Worm (Caenorhabditis elegans) whole organism, L4/young adult: ENCODE data around the gene nmur-2.

Experiments used
- W03F9.2 ChIP-seq: fragments of 150-350 bp; optimal IDR thresholded peaks from 2 replicates; lab custom pipeline; 2014; ENCODE audit warnings: missing biosample characterization, missing genetic modification characterization
- dao-5 ChIP-seq: sonication (generic microtip); optimal IDR thresholded peaks from 2 replicates; lab custom pipeline; 2016; ENCODE audit warnings: missing genotype, missing genetic modification characterization, moderate library complexity, missing compliant biosample characterization
- him-1 ChIP-seq: sonication (generic microtip); optimal IDR thresholded peaks from 2 replicates; lab custom pipeline; 2016; ENCODE audit warnings: missing genotype, missing genetic modification reagents, missing genetic modification characterization, missing compliant biosample characterization

The nmur-2 gene

DNA sequence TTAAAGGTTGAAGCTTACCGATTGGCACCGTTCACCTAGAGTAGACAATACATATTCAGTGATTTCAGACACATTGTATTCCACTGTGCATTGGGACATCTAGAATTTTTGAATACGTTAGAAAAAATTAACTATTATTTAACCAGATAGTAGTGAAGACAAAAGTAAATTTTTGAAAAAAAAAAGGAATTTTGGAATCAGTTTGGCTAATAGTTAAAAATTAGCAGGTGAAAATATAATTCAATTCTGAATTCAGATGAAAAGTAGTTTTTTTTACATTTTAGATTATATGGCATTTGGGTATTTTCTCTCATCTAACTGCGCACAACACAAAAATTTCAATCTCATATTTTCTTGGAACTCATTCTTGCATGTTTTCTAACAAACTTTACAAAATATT lies at the start of gene nmur-2:
TSS of gene nmur-2 (minus strand) at position 101 of the 400 bp plus-strand sequence.
- TF ChIP-seq him-1 (tag; lab: Kevin White, UChicago), result no peak
- TF ChIP-seq dao-5 (tag; lab: Kevin White, UChicago), result no peak
- TF ChIP-seq W03F9.2, result no peak

DNA sequence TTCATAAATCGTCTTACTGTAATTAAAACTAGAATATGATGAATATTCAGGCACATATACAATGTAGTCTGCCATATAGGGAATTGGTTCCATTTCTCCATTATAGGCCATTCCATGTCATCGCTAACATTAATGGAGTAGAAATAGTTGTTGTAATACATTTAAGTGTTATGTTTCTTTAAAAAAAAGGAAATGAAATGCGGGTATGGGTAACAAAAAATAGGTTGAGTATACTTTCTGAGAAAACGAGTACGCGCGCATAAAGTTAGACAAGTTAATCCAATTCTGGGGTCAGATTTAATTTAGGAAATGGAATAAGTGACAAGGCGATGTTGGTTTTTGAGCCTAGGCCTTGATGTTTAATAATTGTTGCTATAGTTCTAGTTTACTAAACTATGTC lies 48.9 kb upstream of the nmur-2 start, which contains the start of gene T01D1.7:
TSS of gene T01D1.7 (minus strand) at position 101 of the 400 bp plus-strand sequence.
- TF ChIP-seq W03F9.2, result no peak
- TF ChIP-seq dao-5 (tag; lab: Kevin White, UChicago), result no peak
- TF ChIP-seq him-1 (tag; lab: Kevin White, UChicago), result no peak

DNA sequence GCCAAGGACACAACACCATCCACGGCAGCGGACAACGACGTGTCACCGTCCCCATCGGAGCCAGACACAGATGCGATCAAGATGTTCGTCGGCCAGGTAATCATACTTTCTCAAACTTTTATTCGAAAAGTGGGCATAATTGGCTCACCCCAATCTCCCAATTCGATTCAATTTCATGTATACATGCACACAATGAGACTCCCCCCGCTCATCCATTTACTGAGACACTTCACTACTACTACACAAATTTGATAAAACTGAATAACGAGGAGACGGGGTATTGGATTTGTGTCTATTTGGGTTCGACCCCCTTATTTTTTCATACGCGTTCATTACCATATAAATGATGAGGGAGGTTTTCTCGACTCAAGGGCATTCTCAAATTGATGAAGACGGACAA lies 38.4 kb upstream of the nmur-2 start:
- TF ChIP-seq dao-5 (tag; lab: Kevin White, UChicago), result no peak
- TF ChIP-seq him-1 (tag; lab: Kevin White, UChicago), result no peak
- no peak for TF ChIP-seq W03F9.2

DNA sequence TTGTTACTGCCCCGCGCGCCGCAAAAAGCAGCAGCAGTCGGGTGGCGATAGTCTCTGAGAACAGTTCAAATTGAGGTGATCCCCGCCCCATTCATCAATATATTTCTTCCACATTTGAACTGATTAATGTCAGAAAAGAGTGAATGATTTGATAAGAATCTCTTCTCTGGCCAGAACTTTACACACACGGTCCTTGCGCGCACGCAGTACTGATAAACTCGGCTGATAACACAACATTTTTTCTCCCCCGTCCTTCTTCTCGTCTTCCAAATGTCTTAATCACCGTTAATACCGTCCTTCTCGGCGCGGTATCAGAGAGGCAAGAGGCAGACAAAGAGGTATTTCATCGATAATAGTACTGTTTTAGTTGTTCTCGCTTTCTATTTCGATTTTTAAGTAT lies 37.4 kb upstream of the nmur-2 start, which contains the start of gene etr-1:
TSS of gene etr-1 (plus strand) at position 193 of the 400 bp plus-strand sequence.
- no peak for TF ChIP-seq him-1 (tag; lab: Kevin White, UChicago)
- no peak for TF ChIP-seq W03F9.2
- no peak for TF ChIP-seq dao-5 (tag; lab: Kevin White, UChicago)

DNA sequence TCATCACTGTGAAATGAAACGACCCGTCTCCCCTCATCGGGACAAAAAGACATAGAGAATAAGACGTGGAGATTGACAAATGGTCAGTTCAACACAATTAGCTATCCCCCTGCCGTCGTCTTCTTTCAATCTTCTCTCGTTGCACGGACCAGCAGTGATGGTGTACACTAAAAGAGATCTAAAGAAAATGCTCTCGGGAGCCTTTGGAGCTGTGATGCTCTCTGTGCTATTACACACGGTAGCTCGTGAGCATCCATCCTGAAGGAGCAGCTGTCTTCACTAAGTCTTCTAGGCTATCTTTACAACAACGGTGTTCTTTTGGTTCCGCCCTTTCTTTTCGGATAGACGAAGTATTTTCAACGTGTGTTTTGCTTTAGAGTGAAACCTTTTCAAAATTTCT lies 36.5 kb upstream of the nmur-2 start:
- TF ChIP-seq him-1 (tag; lab: Kevin White, UChicago), result no peak
- TF ChIP-seq W03F9.2, result no peak
- TF ChIP-seq dao-5 (tag; lab: Kevin White, UChicago), result no peak

DNA sequence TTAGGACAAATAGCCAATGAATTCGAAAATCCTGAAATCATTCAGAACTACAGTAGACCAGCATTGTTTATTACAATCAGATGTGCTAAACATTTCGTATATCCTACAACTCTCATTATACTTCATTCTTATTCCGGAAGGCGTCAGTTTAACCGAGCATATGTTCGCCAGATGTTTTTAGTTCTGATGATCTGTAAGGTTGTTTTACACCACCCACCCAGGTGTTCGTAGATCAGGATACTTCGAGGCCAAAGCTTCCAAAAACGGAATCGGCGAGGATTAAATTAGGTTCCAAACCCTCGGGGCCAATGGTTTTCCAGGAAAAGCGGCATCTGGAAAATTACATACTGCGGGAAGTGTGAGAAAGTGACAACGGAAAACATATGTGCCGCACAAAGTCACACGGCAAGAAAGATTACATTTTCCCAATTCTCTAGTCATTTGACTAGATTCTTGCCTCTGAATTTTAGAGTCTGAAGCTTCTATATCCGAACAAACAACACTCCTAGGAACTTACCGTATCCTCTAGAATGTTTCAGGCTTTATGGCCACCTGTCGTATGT lies 35.8 kb upstream of the nmur-2 start:
- no peak for TF ChIP-seq W03F9.2
- no peak for TF ChIP-seq him-1 (tag; lab: Kevin White, UChicago)
- no peak for TF ChIP-seq dao-5 (tag; lab: Kevin White, UChicago)

DNA sequence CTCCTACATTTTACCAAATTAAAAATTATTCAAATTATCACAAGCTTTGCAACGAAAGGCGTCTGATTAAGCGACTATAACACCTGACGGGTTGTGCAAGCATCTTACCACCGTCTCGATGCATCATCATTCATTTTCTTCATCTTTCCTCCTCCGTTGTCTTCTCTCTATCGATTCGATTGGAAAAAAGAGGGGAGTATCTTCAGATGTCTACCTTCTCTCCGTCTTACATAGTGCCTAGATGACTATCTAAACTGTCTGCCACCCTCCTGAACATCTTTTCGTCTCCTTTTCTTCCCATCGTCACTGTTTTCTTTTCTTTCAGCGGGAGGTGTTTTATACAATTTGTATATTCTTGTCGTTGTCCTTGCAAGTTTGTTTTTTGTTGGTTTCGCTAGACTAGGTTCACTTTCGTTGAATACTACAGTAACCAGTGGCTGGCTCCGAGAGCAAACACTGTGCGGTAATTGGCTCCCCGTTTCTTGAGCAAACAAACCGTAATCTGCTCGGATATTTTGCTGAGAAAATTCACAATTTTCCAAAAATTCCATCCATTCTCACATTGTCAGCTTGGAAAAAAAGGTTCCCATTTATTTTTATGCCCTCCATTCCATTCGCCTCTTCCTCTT lies 34.6 kb upstream of the nmur-2 start:
- TF ChIP-seq dao-5 (tag; lab: Kevin White, UChicago) (no peak), W03F9.2 (peak; percentile 3)

DNA sequence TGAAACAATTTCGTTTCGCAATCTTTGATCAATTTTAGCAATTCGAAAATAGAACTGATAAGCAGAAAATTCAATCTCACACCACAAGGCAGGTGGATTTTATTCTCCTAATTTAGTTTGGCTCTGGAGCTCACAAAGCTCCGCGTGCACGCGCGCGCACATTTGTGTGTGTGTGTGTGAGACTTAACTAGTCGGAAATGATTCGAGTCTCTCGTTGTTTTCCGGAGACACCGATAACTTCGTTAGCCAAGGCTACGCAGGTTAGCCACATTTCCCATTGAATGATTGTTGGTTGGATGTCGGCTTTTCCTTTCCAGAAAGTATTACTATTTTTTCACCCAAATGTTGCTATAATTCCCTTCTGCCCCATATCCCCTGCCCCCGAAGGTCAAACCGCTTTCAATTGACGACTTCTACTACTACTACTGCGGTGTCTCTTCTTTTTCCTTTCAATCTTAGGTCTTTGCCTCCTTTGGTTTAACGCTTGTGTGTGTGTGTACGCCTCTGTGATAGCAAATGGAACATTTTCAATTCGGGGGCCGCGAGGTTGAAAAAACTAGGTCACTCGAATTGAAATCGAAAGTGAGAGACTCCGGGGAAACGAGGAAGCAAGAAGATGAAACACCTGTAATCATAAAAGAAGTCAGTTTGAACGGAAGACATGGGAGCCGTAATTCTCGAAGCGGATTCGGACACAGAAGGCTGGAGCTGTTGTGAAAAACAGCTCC lies 33.4 kb upstream of the nmur-2 start:
- TF ChIP-seq him-1 (tag; lab: Kevin White, UChicago) (no peak), dao-5 (tag; lab: Kevin White, UChicago) (no peak), W03F9.2 (no peak)

DNA sequence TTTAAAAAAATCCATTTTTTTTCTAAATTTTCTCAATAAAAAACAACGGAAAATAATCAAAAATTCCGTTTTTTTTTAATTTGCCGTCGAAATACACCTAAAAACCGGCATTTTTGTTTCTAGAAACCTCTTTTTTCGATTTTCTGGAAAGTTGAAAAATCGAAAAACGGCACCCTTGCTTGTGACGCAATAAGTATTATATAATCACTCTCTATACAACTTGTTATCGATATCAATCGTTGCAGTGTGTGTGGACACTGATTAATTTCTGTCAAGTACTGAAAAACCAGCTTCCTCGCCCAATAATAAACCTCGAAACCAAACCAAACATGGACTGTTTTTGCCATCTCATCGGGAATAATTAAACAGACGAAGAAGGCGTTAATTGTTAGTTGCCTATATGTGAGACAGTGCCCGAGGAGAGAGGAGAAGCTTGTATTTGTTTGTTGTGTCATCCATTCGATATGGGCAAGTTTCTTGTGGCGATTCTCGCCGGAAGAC lies 32.2 kb upstream of the nmur-2 start:
- TF ChIP-seq dao-5 (tag; lab: Kevin White, UChicago) (no peak), him-1 (tag; lab: Kevin White, UChicago) (no peak), W03F9.2 (no peak)

DNA sequence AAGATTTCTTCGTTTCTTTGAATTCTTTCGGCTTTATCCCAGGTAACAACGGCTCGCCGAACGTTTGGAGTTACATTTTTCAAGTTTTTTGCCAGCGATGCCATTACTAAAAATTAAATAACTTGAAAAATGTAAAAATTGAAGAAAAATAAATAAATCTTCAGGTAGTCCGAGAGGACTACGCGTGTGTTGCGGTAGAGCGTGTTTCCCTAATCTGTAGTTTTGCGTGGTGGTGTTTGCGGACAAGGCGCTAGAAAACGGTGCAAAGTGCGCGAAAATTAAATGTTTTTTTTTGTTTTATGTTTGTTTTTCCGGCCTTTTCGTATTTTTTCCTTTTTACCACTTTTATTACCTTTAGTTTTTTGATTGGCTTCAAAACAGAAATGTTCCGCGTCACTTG lies 31.1 kb upstream of the nmur-2 start, which contains the start of gene mrpl-28:
TSS of gene mrpl-28 (minus strand) at position 106 of the 400 bp plus-strand sequence.
- TF ChIP-seq dao-5 (tag; lab: Kevin White, UChicago), result no peak
- peak; percentile 73 for TF ChIP-seq him-1 (tag; lab: Kevin White, UChicago)
- TF ChIP-seq W03F9.2, result peak; percentile 90

DNA sequence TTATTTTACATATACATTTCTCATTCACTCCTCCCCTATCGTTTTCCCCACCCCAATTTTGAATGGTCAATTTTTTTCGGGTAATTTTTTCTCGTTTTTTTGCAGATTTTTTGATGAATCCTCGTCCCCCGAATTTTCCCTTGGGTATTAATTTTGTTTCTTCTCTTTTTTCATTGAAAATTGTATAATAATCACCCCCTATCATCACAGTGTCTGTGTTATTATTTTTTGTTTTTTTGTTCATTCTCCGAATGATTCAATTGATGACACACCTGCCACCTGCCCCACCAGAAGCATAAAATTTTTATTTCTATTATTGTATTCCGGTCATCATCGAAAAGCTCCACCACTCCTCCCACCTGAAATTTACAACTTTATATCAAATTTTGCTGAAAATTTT lies 27.5 kb upstream of the nmur-2 start, which contains the start of gene T25D3.3:
TSS of gene T25D3.3 (plus strand) at position 301 of the 400 bp plus-strand sequence.
- TF ChIP-seq him-1 (tag; lab: Kevin White, UChicago) (no peak), dao-5 (tag; lab: Kevin White, UChicago) (no peak), W03F9.2 (no peak)

DNA sequence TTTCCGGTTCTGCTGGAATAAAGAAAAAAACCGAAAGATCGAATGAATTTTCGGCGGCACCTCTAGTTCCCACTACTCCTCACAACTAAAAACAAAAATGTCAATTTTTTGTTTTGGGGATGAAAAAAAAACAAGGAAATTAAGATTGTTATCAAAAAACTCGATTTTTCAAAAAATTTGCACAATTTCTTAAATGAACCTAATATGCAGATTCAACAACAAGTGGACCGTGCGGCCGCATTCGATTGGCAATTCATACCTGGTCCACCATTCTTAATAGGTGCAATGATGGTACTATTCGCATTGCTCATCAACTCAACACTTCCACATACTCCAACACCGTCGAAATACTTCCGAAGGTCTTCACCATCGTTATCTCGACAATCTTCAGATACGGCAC lies 26.7 kb upstream of the nmur-2 start:
- TF ChIP-seq dao-5 (tag; lab: Kevin White, UChicago), result no peak

DNA sequence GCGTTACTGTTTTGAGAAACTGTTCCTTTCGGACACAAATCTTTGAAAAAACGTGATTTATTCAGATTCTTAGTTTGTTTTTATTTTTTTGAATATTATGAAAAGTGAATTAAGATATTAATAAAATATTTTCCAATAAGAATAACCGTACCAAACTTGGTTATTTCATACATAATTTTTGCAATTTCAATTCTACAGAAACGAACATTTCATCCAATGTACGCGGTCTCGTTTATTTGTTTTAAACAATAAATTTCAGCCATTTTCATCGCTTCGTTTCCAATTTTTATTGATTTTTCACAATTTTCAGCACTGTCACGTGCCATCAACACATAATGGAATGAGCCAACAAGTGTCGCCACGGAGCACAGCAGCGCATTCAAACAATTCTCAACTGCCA lies 22.1 kb upstream of the nmur-2 start, which contains the start of gene T25D3.4:
TSS of gene T25D3.4 (plus strand) at position 301 of the 400 bp plus-strand sequence.
- TF ChIP-seq W03F9.2, result no peak

DNA sequence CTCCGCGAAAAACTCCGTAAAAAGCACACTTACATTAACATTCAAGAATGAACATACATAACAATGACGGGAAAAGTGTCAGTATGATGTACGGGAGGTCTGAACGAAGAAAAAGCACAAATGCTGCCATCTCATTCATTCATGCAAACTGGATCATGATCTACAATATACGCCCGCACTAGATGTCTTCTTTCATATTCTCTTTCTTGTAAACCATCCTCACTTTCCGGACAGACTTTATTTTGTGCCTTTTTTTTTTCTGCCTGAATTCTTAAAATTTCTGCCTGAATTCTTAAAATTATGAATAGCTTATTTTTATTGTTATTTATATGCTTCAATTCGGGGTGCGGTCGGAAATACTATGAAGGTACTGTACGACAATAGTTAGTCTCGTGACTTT lies 10.4 kb upstream of the nmur-2 start, which contains the start of gene K10B4.1:
TSS of gene K10B4.1 (plus strand) at position 301 of the 400 bp plus-strand sequence.
- TF ChIP-seq dao-5 (tag; lab: Kevin White, UChicago), result no peak
- no peak for TF ChIP-seq him-1 (tag; lab: Kevin White, UChicago)
- TF ChIP-seq W03F9.2, result no peak
